Worm (Caenorhabditis elegans) whole organism, L3 larva: ENCODE results near the gene K12H4.6.

Experiments used
- ZK546.5 ChIP-seq: sonication (generic microtip); optimal IDR thresholded peaks from 2 replicates; lab custom pipeline; 2017; ENCODE audit warnings: missing biosample characterization, missing genetic modification characterization
- aly-2 ChIP-seq: fragments of 150-350 bp; optimal IDR thresholded peaks from 2 replicates; lab custom pipeline; 2014; ENCODE audit warnings: missing biosample characterization, missing genetic modification characterization
- ama-1 ChIP-seq: fragments of 150-350 bp; optimal IDR thresholded peaks from 2 replicates; lab custom pipeline; 2018
- ceh-16 ChIP-seq: sonication (generic microtip); optimal IDR thresholded peaks from 2 replicates; lab custom pipeline; 2017; ENCODE audit warnings: missing biosample characterization, missing genetic modification characterization
- ceh-82 ChIP-seq: fragments of 150-350 bp; optimal IDR thresholded peaks from 2 replicates; lab custom pipeline; 2014; ENCODE audit warnings: missing biosample characterization, missing genetic modification characterization
- ceh-9 ChIP-seq: sonication (generic microtip); optimal IDR thresholded peaks from 2 replicates; lab custom pipeline; 2018; ENCODE audit warnings: missing biosample characterization, missing genetic modification characterization
- daf-12 ChIP-seq: fragments of 150-350 bp; optimal IDR thresholded peaks from 2 replicates; lab custom pipeline; 2014; ENCODE audit warnings: missing biosample characterization, missing genetic modification reagents, missing genetic modification characterization
- egl-27 ChIP-seq: sonication (generic microtip); optimal IDR thresholded peaks from 4 replicates; lab custom pipeline; 2017; ENCODE audit warnings: missing biosample characterization, missing genetic modification reagents, missing genetic modification characterization
- egl-5 ChIP-seq: fragments of 150-350 bp; optimal IDR thresholded peaks from 2 replicates; lab custom pipeline; 2017; ENCODE audit warnings: missing biosample characterization, missing genetic modification reagents, missing genetic modification characterization, inconsistent platforms
- elt-1 ChIP-seq: fragments of 150-350 bp; optimal IDR thresholded peaks from 2 replicates; lab custom pipeline; 2014; ENCODE audit warnings: missing biosample characterization, missing genetic modification characterization
- elt-2 ChIP-seq: sonication (generic microtip); optimal IDR thresholded peaks from 2 replicates; lab custom pipeline; 2016; ENCODE audit warnings: missing genetic modification reagents, mild to moderate bottlenecking, missing genetic modification characterization, missing compliant biosample characterization
- elt-3 ChIP-seq, 3 experiments: fragments of 150-350 bp in 1 of 3; sonication (generic microtip) in 2 of 3; optimal IDR thresholded peaks; 2 replicates in 2 of 3; 4 replicates in 1 of 3; lab custom pipeline; 2014 to 2017; ENCODE audit warnings: missing biosample characterization in 3 of 3, missing genetic modification characterization in 3 of 3
- eor-1 ChIP-seq, 2 experiments: fragments of 150-350 bp; optimal IDR thresholded peaks; 2 replicates each; lab custom pipeline; 2014 to 2018; ENCODE audit warnings: missing biosample characterization in 2 of 2, missing genetic modification characterization in 2 of 2
- fkh-10 ChIP-seq: sonication (generic microtip); optimal IDR thresholded peaks from 2 replicates; lab custom pipeline; 2017; ENCODE audit warnings: missing biosample characterization, missing genetic modification reagents, missing genetic modification characterization
- fos-1 ChIP-seq: fragments of 150-350 bp; optimal IDR thresholded peaks from 2 replicates; lab custom pipeline; 2014; ENCODE audit warnings: missing biosample characterization, missing genetic modification characterization
- hmg-11 ChIP-seq: sonication (generic microtip); optimal IDR thresholded peaks from 2 replicates; lab custom pipeline; 2016; ENCODE audit warnings: missing genetic modification characterization, missing compliant biosample characterization
- jun-1 ChIP-seq: fragments of 150-350 bp; optimal IDR thresholded peaks from 2 replicates; lab custom pipeline; 2014; ENCODE audit warnings: missing biosample characterization, missing genetic modification reagents, missing genetic modification characterization
- lin-39 ChIP-seq: fragments of 150-350 bp; optimal IDR thresholded peaks from 2 replicates; lab custom pipeline; 2018; ENCODE audit warnings: missing biosample characterization, missing genetic modification reagents, missing genetic modification characterization
- lsy-12 ChIP-seq: sonication (generic microtip); optimal IDR thresholded peaks from 2 replicates; lab custom pipeline; 2016; ENCODE audit warnings: mild to moderate bottlenecking, missing genetic modification characterization, missing compliant biosample characterization
- mdl-1 ChIP-seq: fragments of 150-350 bp; optimal IDR thresholded peaks from 2 replicates; lab custom pipeline; 2014; ENCODE audit warnings: missing biosample characterization, missing genetic modification characterization
- mml-1 ChIP-seq: fragments of 150-350 bp; sonication (generic microtip); optimal IDR thresholded peaks from 3 replicates; lab custom pipeline; 2014; ENCODE audit warnings: missing biosample characterization, missing genetic modification characterization
- nfya-1 ChIP-seq: sonication (generic microtip); optimal IDR thresholded peaks from 2 replicates; lab custom pipeline; 2017; ENCODE audit warnings: missing genetic modification characterization, mild to moderate bottlenecking, missing compliant biosample characterization, antibody characterized with exemption, moderate library complexity; ENCODE audit not compliant: insufficient read depth
- nhr-11 ChIP-seq: fragments of 150-350 bp; optimal IDR thresholded peaks from 2 replicates; lab custom pipeline; 2014; ENCODE audit warnings: missing biosample characterization, missing genetic modification characterization
- nhr-12 ChIP-seq: fragments of 150-350 bp; optimal IDR thresholded peaks from 2 replicates; lab custom pipeline; 2014; ENCODE audit warnings: missing biosample characterization, missing genetic modification characterization
- nhr-23 ChIP-seq: fragments of 150-350 bp; optimal IDR thresholded peaks from 2 replicates; lab custom pipeline; 2014; ENCODE audit warnings: missing biosample characterization, missing genetic modification reagents, missing genetic modification characterization
- nhr-28 ChIP-seq: fragments of 150-350 bp; optimal IDR thresholded peaks from 2 replicates; lab custom pipeline; 2014; ENCODE audit warnings: missing biosample characterization, missing genetic modification characterization
- nhr-67 ChIP-seq: fragments of 150-350 bp; optimal IDR thresholded peaks from 2 replicates; lab custom pipeline; 2014; ENCODE audit warnings: missing biosample characterization, missing genetic modification characterization
- nhr-76 ChIP-seq: fragments of 150-350 bp; sonication (generic microtip); optimal IDR thresholded peaks from 5 replicates; lab custom pipeline; 2014; ENCODE audit warnings: missing biosample characterization, missing genetic modification characterization
- nhr-77 ChIP-seq: fragments of 150-350 bp; optimal IDR thresholded peaks from 2 replicates; lab custom pipeline; 2014; ENCODE audit warnings: missing biosample characterization, missing genetic modification characterization
- pha-4 ChIP-seq: fragments of 150-350 bp; optimal IDR thresholded peaks from 2 replicates; lab custom pipeline; 2014; ENCODE audit warnings: missing biosample characterization, missing genetic modification reagents, missing genetic modification characterization
- pqm-1 ChIP-seq: fragments of 150-350 bp; optimal IDR thresholded peaks from 2 replicates; lab custom pipeline; 2017; ENCODE audit warnings: missing biosample characterization, missing genetic modification characterization, inconsistent platforms
- sea-2 ChIP-seq: fragments of 150-350 bp; sonication (generic microtip); optimal IDR thresholded peaks from 4 replicates; lab custom pipeline; 2014; ENCODE audit warnings: missing biosample characterization, missing genetic modification reagents, missing genetic modification characterization
- snpc-4 ChIP-seq: fragments of 150-350 bp; optimal IDR thresholded peaks from 2 replicates; lab custom pipeline; 2014; ENCODE audit warnings: missing biosample characterization, missing genetic modification characterization
- tbx-2 ChIP-seq: sonication (generic microtip); optimal IDR thresholded peaks from 2 replicates; lab custom pipeline; 2016; ENCODE audit warnings: mild to moderate bottlenecking, missing genetic modification characterization, missing compliant biosample characterization
- unc-39 ChIP-seq: sonication (generic microtip); optimal IDR thresholded peaks from 4 replicates; lab custom pipeline; 2017; ENCODE audit warnings: missing biosample characterization, missing genetic modification characterization
- ztf-4 ChIP-seq: fragments of 150-350 bp; optimal IDR thresholded peaks from 2 replicates; lab custom pipeline; 2014; ENCODE audit warnings: missing biosample characterization, missing genetic modification characterization

Gene K12H4.6

ce11 chrIII:8043784-8044183 lies 1.1 kb upstream of the K12H4.6 start (continued):
- TF ChIP-seq snpc-4 (tag; lab: Kevin White, UChicago), result peak; percentile 95
- no peak for TF ChIP-seq aly-2
- TF ChIP-seq lsy-12 (tag; lab: Kevin White, UChicago), result peak; percentile 98
- TF ChIP-seq fos-1 (tag; lab: Kevin White, UChicago), result peak; percentile 93
- peak; percentile 82 for TF ChIP-seq elt-1 (tag; lab: Kevin White, UChicago)
- peak; percentile 79 for TF ChIP-seq nhr-76 (tag; lab: Kevin White, UChicago)
- TF ChIP-seq ztf-4 (tag; lab: Kevin White, UChicago), result peak; percentile 81
- TF ChIP-seq ZK546.5 (tag; lab: Kevin White, UChicago), result peak; percentile 66
- peak; percentile 100 for TF ChIP-seq pha-4 (tag; lab: Kevin White, UChicago)
- peak; percentile 96 for TF ChIP-seq pqm-1 (tag; lab: Kevin White, UChicago)
- peak; percentile 97 for TF ChIP-seq nhr-11 (tag; lab: Kevin White, UChicago)
- no peak for TF ChIP-seq nhr-28 (tag; lab: Kevin White, UChicago)
- peak; percentile 89 for TF ChIP-seq nhr-77 (tag; lab: Kevin White, UChicago)
- peak; percentile 96 for TF ChIP-seq nfya-1 (tag; lab: Kevin White, UChicago)
- peak; percentile 98 for TF ChIP-seq lin-39
- TF ChIP-seq mml-1 (tag; lab: Kevin White, UChicago), result no peak
- TF ChIP-seq nhr-12 (tag; lab: Kevin White, UChicago), result no peak
- TF ChIP-seq elt-2 (tag; lab: Kevin White, UChicago), result peak; percentile 93

- no peak for TF ChIP-seq nhr-11 (tag; lab: Kevin White, UChicago)
- TF ChIP-seq ceh-82, result no peak
- no peak for TF ChIP-seq lsy-12 (tag; lab: Kevin White, UChicago)
- TF ChIP-seq egl-27 (tag; lab: Kevin White, UChicago), result no peak
- TF ChIP-seq sea-2 (GFP tag; lab: Kevin White, UChicago), result no peak
- TF ChIP-seq ZK546.5 (tag; lab: Kevin White, UChicago), result no peak
- no peak for TF ChIP-seq elt-1 (tag; lab: Kevin White, UChicago)
- TF ChIP-seq daf-12 (tag; lab: Kevin White, UChicago), result no peak
- no peak for TF ChIP-seq ama-1 (lab: Kevin White, UChicago)
- TF ChIP-seq jun-1 (tag; lab: Kevin White, UChicago), result no peak
- TF ChIP-seq eor-1 (tag; optimal IDR thresholded peaks at IDR 0.05; lab: Kevin White, UChicago), result no peak
- no peak for TF ChIP-seq fkh-10
- TF ChIP-seq nhr-12 (tag; lab: Kevin White, UChicago), result no peak
- TF ChIP-seq nhr-67 (tag; lab: Kevin White, UChicago), result no peak
- no peak for TF ChIP-seq elt-2 (tag; lab: Kevin White, UChicago)
Measured at ce11 chrIII:8037941-8038340, 4.7 kb downstream of the K12H4.6 start, which contains the start of gene dpf-6. Gene dpf-6 (plus strand): TSS chrIII:8038241.

ce11 chrIII:8036497-8036896 lies 6.2 kb downstream of the K12H4.6 start:
- no peak for TF ChIP-seq nfya-1 (tag; lab: Kevin White, UChicago)
- peak in 1 of 3 experiments; percentile 79 for TF ChIP-seq elt-3 (tag; optimal IDR thresholded peaks at IDR 0.05; lab: Kevin White, UChicago)
- peak; percentile 1 for TF ChIP-seq nhr-23 (tag; lab: Kevin White, UChicago)

ce11 chrIII:8036050-8036449 lies 6.6 kb downstream of the K12H4.6 start:
- TF ChIP-seq lsy-12 (tag; lab: Kevin White, UChicago) (no peak), snpc-4 (tag; lab: Kevin White, UChicago) (no peak), ZK546.5 (tag; lab: Kevin White, UChicago) (no peak), fkh-10 (no peak), ceh-16 (tag; lab: Kevin White, UChicago) (no peak), unc-39 (tag; lab: Kevin White, UChicago) (no peak), nhr-67 (tag; lab: Kevin White, UChicago) (no peak), lin-39 (no peak), mdl-1 (tag; lab: Kevin White, UChicago) (no peak), egl-27 (tag; lab: Kevin White, UChicago) (no peak), jun-1 (tag; lab: Kevin White, UChicago) (no peak), hmg-11 (tag; lab: Kevin White, UChicago) (no peak), pha-4 (tag; lab: Kevin White, UChicago) (no peak), daf-12 (tag; lab: Kevin White, UChicago) (no peak), ceh-9 (tag; lab: Kevin White, UChicago) (no peak), egl-5 (no peak), elt-1 (tag; lab: Kevin White, UChicago) (no peak), tbx-2 (tag; lab: Kevin White, UChicago) (no peak), ceh-82 (no peak)
